Fruit fly (Drosophila melanogaster) whole organism, prepupa: ENCODE data around the gene rtv.
A peak's percentile ranks its signal among the peaks of the same experiment; 100 is the strongest.

Experiments used
- Blimp-1 ChIP-seq: fragments of 200-800 bp; sonication (Bioruptor generic); optimal IDR thresholded peaks from 3 replicates; lab custom pipeline; 2017; ENCODE audit warnings: missing biosample characterization, missing genetic modification characterization, mild to moderate bottlenecking, moderate library complexity, missing genetic modification reagents
- CG11294 ChIP-seq: fragments of 200-800 bp; sonication (Bioruptor generic); IDR thresholded peaks from 2 replicates; pipeline ENCODE4 v1.3.6; 2022; ENCODE audit warnings: missing biosample characterization, missing genetic modification characterization
- CG11762 ChIP-seq: fragments of 200-800 bp; sonication (Bioruptor generic); optimal IDR thresholded peaks from 3 replicates; lab custom pipeline; 2016; ENCODE audit warnings: missing biosample characterization, missing genetic modification characterization; ENCODE audit not compliant: insufficient read depth
- CG1621 ChIP-seq: fragments of 200-800 bp; sonication (Bioruptor generic); optimal IDR thresholded peaks from 3 replicates; lab custom pipeline; 2018; ENCODE audit warnings: missing biosample characterization, mild to moderate bottlenecking, missing genetic modification characterization
- CG3032 ChIP-seq: fragments of 200-800 bp; optimal IDR thresholded peaks from 2 replicates; lab custom pipeline; 2019; ENCODE audit warnings: missing biosample characterization, mild to moderate bottlenecking, missing genetic modification characterization, moderate library complexity
- CG31627 ChIP-seq: fragments of 200-800 bp; sonication (Bioruptor generic); optimal IDR thresholded peaks from 3 replicates; lab custom pipeline; 2016; ENCODE audit warnings: missing biosample characterization, missing genetic modification characterization
- CG34406 ChIP-seq: fragments of 200-800 bp; sonication (Bioruptor generic); optimal IDR thresholded peaks from 3 replicates; lab custom pipeline; 2016; ENCODE audit warnings: missing biosample characterization, missing genetic modification characterization
- CG3919 ChIP-seq: fragments of 200-800 bp; sonication (Bioruptor generic); optimal IDR thresholded peaks from 3 replicates; lab custom pipeline; 2016; ENCODE audit warnings: missing biosample characterization, missing genetic modification characterization
- CG4318 ChIP-seq: fragments of 200-800 bp; sonication (Bioruptor generic); optimal IDR thresholded peaks from 3 replicates; lab custom pipeline; 2017; ENCODE audit warnings: missing biosample characterization, mild to moderate bottlenecking, missing genetic modification characterization
- CG6163 ChIP-seq: fragments of 200-800 bp; sonication (Bioruptor generic); IDR thresholded peaks from 3 replicates; pipeline ENCODE4 v1.3.6; 2022; ENCODE audit warnings: missing biosample characterization, missing genetic modification characterization
- CG6276 ChIP-seq: fragments of 200-800 bp; sonication (Bioruptor generic); optimal IDR thresholded peaks from 2 replicates; lab custom pipeline; 2017; ENCODE audit warnings: missing biosample characterization, mild to moderate bottlenecking, missing genetic modification characterization
- CG6792 ChIP-seq: fragments of 200-800 bp; sonication (Bioruptor generic); optimal IDR thresholded peaks from 3 replicates; lab custom pipeline; 2016; ENCODE audit warnings: missing biosample characterization, missing genetic modification characterization
- CG6808 ChIP-seq: fragments of 200-800 bp; sonication (Bioruptor generic); optimal IDR thresholded peaks from 3 replicates; lab custom pipeline; 2017; ENCODE audit warnings: missing biosample characterization, missing genetic modification characterization, mild to moderate bottlenecking, moderate library complexity, missing genetic modification reagents
- CG6854 ChIP-seq: fragments of 200-800 bp; sonication (Bioruptor generic); optimal IDR thresholded peaks from 2 replicates; lab custom pipeline; 2017; ENCODE audit warnings: missing biosample characterization, mild to moderate bottlenecking, missing genetic modification characterization
- CG7368 ChIP-seq: fragments of 200-800 bp; sonication (Bioruptor generic); optimal IDR thresholded peaks from 3 replicates; lab custom pipeline; 2016; ENCODE audit warnings: missing biosample characterization, missing genetic modification characterization
- CG8119 ChIP-seq: fragments of 200-800 bp; sonication (Bioruptor generic); IDR thresholded peaks from 3 replicates; pipeline ENCODE4 v1.3.6; 2022; ENCODE audit warnings: missing biosample characterization, missing genetic modification characterization
- CG8319 ChIP-seq: fragments of 200-800 bp; sonication (Bioruptor generic); optimal IDR thresholded peaks from 3 replicates; lab custom pipeline; 2016; ENCODE audit warnings: missing biosample characterization, missing genetic modification characterization
- CG9139 ChIP-seq: fragments of 200-800 bp; sonication (Bioruptor generic); optimal IDR thresholded peaks from 3 replicates; lab custom pipeline; 2017; ENCODE audit warnings: missing biosample characterization, mild to moderate bottlenecking, missing genetic modification characterization
- Eip75B ChIP-seq: fragments of 200-800 bp; sonication (Bioruptor generic); optimal IDR thresholded peaks from 3 replicates; lab custom pipeline; 2016; ENCODE audit warnings: missing biosample characterization, missing genetic modification characterization
- Eip78C ChIP-seq: fragments of 200-800 bp; sonication (Bioruptor generic); peaks from one replicate; lab custom pipeline; 2016; ENCODE audit warnings: missing biosample characterization, missing genetic modification characterization
- Eip93F ChIP-seq: fragments of 200-800 bp; sonication (Bioruptor generic); optimal IDR thresholded peaks from 2 replicates; lab custom pipeline; 2016; ENCODE audit warnings: missing biosample characterization, mild to moderate bottlenecking, missing genetic modification characterization
- Ets21C ChIP-seq: fragments of 200-800 bp; sonication (Bioruptor generic); optimal IDR thresholded peaks from 3 replicates; lab custom pipeline; 2016; ENCODE audit warnings: missing biosample characterization, missing genetic modification characterization
- Hr39 ChIP-seq: fragments of 200-800 bp; sonication (Bioruptor generic); optimal IDR thresholded peaks from 2 replicates; lab custom pipeline; 2016; ENCODE audit warnings: missing biosample characterization, missing genetic modification characterization
- Hr4 ChIP-seq: fragments of 200-800 bp; sonication (Bioruptor generic); optimal IDR thresholded peaks from 3 replicates; lab custom pipeline; 2016; ENCODE audit warnings: missing biosample characterization, missing genetic modification characterization
- Met ChIP-seq: fragments of 200-800 bp; sonication (Bioruptor generic); optimal IDR thresholded peaks from 3 replicates; lab custom pipeline; 2016; ENCODE audit warnings: missing biosample characterization, missing genetic modification characterization
- OdsH ChIP-seq: fragments of 200-800 bp; sonication (Bioruptor generic); optimal IDR thresholded peaks from 3 replicates; lab custom pipeline; 2016; ENCODE audit warnings: missing biosample characterization, missing genetic modification characterization
- Sox102F ChIP-seq: fragments of 200-800 bp; sonication (Bioruptor generic); optimal IDR thresholded peaks from 2 replicates; lab custom pipeline; 2016; ENCODE audit warnings: missing biosample characterization, mild to moderate bottlenecking, missing genetic modification characterization
- achi ChIP-seq: fragments of 200-800 bp; sonication (Bioruptor generic); optimal IDR thresholded peaks from 3 replicates; lab custom pipeline; 2016; ENCODE audit warnings: missing biosample characterization, missing genetic modification characterization
- acj6 ChIP-seq: fragments of 200-800 bp; sonication (Bioruptor generic); optimal IDR thresholded peaks from 3 replicates; lab custom pipeline; 2016; ENCODE audit warnings: missing biosample characterization, missing genetic modification characterization
- dac ChIP-seq: fragments of 200-800 bp; sonication (Bioruptor generic); optimal IDR thresholded peaks from 2 replicates; lab custom pipeline; 2017; ENCODE audit warnings: missing biosample characterization, mild to moderate bottlenecking, missing genetic modification characterization
- dsx ChIP-seq: fragments of 200-800 bp; optimal IDR thresholded peaks from 3 replicates; lab custom pipeline; 2019; ENCODE audit warnings: missing biosample characterization, mild to moderate bottlenecking, missing genetic modification characterization, moderate library complexity; ENCODE audit not compliant: poor library complexity, severe bottlenecking
- eg ChIP-seq: fragments of 200-800 bp; sonication (Bioruptor generic); IDR thresholded peaks from 3 replicates; pipeline ENCODE4 v1.3.6; 2022; ENCODE audit warnings: missing biosample characterization, missing genetic modification characterization
- esn ChIP-seq: fragments of 200-800 bp; sonication (Bioruptor generic); optimal IDR thresholded peaks from 2 replicates; lab custom pipeline; 2016; ENCODE audit warnings: missing biosample characterization, mild to moderate bottlenecking, missing genetic modification characterization, moderate library complexity
- fd59A ChIP-seq: fragments of 200-800 bp; sonication (Bioruptor generic); optimal IDR thresholded peaks from 2 replicates; lab custom pipeline; 2017; ENCODE audit warnings: missing biosample characterization, mild to moderate bottlenecking, missing genetic modification characterization, missing genetic modification reagents
- fkh ChIP-seq: fragments of 200-800 bp; sonication (Bioruptor generic); optimal IDR thresholded peaks from 3 replicates; lab custom pipeline; 2017; ENCODE audit warnings: missing biosample characterization, mild to moderate bottlenecking, missing genetic modification characterization, moderate library complexity
- net ChIP-seq: fragments of 200-800 bp; sonication (Bioruptor generic); optimal IDR thresholded peaks from 3 replicates; lab custom pipeline; 2016; ENCODE audit warnings: missing biosample characterization, missing genetic modification characterization
- pdm3 ChIP-seq: fragments of 200-800 bp; sonication (Bioruptor generic); optimal IDR thresholded peaks from 3 replicates; lab custom pipeline; 2016; ENCODE audit warnings: missing biosample characterization, missing genetic modification characterization
- ss ChIP-seq, 2 experiments: fragments of 200-800 bp; sonication (Bioruptor generic); optimal IDR thresholded peaks; 2 replicates in 1 of 2; 3 replicates in 1 of 2; lab custom pipeline; 2017 to 2018; ENCODE audit warnings: mild to moderate bottlenecking in 2 of 2, missing biosample characterization in 2 of 2, missing genetic modification characterization in 2 of 2, moderate library complexity in 1 of 2
- svp ChIP-seq: fragments of 200-800 bp; sonication (Bioruptor generic); peaks from one replicate; lab custom pipeline; 2016; ENCODE audit warnings: missing biosample characterization, missing genetic modification characterization
- topi ChIP-seq: fragments of 200-800 bp; sonication (Bioruptor generic); optimal IDR thresholded peaks from 3 replicates; lab custom pipeline; 2016; ENCODE audit warnings: missing biosample characterization, missing genetic modification characterization
- vri ChIP-seq: fragments of 200-800 bp; sonication (Bioruptor generic); optimal IDR thresholded peaks from 3 replicates; lab custom pipeline; 2016; ENCODE audit warnings: missing biosample characterization, mild to moderate bottlenecking, missing genetic modification characterization

Gene rtv

dm6 chrX:11170578-11170977 lies 16.8 kb upstream of the rtv start, which contains the start of gene CG1394:
Gene CG1394, minus strand, starts transcription at chrX:11170678.
- TF ChIP-seq Ets21C: no peak
- TF ChIP-seq svp (GFP tag; lab: Kevin White, UChicago): no peak
- TF ChIP-seq Blimp-1 (GFP tag; lab: Kevin White, UChicago): no peak
- TF ChIP-seq CG11294 (GFP tag; lab: Robert Waterston, UW): no peak
- TF ChIP-seq Sox102F (GFP tag; lab: Kevin White, UChicago): no peak
- TF ChIP-seq Eip78C (GFP tag; lab: Kevin White, UChicago): no peak
- no peak for TF ChIP-seq CG8119
- TF ChIP-seq CG9139 (GFP tag; lab: Kevin White, UChicago): no peak
- TF ChIP-seq CG6792 (GFP tag; lab: Kevin White, UChicago): no peak
- TF ChIP-seq Met (GFP tag; lab: Kevin White, UChicago): no peak
- TF ChIP-seq dac (GFP tag; lab: Kevin White, UChicago): no peak
- TF ChIP-seq CG31627 (GFP tag; lab: Kevin White, UChicago): no peak
- TF ChIP-seq topi (GFP tag; lab: Kevin White, UChicago): no peak
- TF ChIP-seq Eip93F (GFP tag; lab: Kevin White, UChicago): no peak
- no peak for TF ChIP-seq Hr39 (GFP tag; lab: Kevin White, UChicago)
- no peak for TF ChIP-seq CG34406 (GFP tag; lab: Kevin White, UChicago)
- TF ChIP-seq Hr4 (GFP tag; lab: Kevin White, UChicago): no peak
- no peak for TF ChIP-seq pdm3 (GFP tag; lab: Kevin White, UChicago)
- no peak for TF ChIP-seq CG6276 (GFP tag; lab: Kevin White, UChicago)
- no peak for TF ChIP-seq OdsH

- no peak for TF ChIP-seq ss (GFP tag; optimal IDR thresholded peaks at IDR 0.05; lab: Kevin White, UChicago)
- TF ChIP-seq eg: 0 out of 3 replicates have a peak, but pooled peaks have one; percentile 37
- TF ChIP-seq CG3919 (GFP tag; lab: Kevin White, UChicago): peak; percentile 12
- peak; percentile 46 for TF ChIP-seq Eip78C (GFP tag; lab: Kevin White, UChicago)
Observed at dm6 chrX:11168958-11169357, 15.2 kb upstream of the rtv start, which contains the start of gene Antdh. Gene Antdh, minus strand, starts transcription at chrX:11169058.

- TF ChIP-seq Eip78C (GFP tag; lab: Kevin White, UChicago) (peak; percentile 57), net (GFP tag; lab: Kevin White, UChicago) (no peak)
- TF ChIP-seq, all 60 proteins: peak for 1
Observed at dm6 chrX:11159710-11160446, 6.1 kb upstream of the rtv start, which contains the start of gene CG32668. Gene CG32668, minus strand, starts transcription at chrX:11159760.

- TF ChIP-seq CG3032 (tag; lab: Kevin White, UChicago) (no peak), CG11762 (no peak), Blimp-1 (GFP tag; lab: Kevin White, UChicago) (no peak), CG11294 (GFP tag; lab: Robert Waterston, UW) (no peak), CG6163 (GFP tag; lab: Robert Waterston, UW) (peak; percentile 5; the same call in 1 of the 3 replicates), CG4318 (GFP tag; lab: Kevin White, UChicago) (no peak), CG7368 (GFP tag; lab: Kevin White, UChicago) (no peak), Sox102F (GFP tag; lab: Kevin White, UChicago) (no peak), fd59A (GFP tag; lab: Kevin White, UChicago) (no peak), acj6 (GFP tag; lab: Kevin White, UChicago) (peak; percentile 32), vri (GFP tag; lab: Kevin White, UChicago) (no peak), achi (GFP tag; lab: Kevin White, UChicago) (peak; percentile 2), fkh (GFP tag; lab: Kevin White, UChicago) (no peak), CG8319 (GFP tag; lab: Kevin White, UChicago) (no peak), CG6808 (GFP tag; lab: Kevin White, UChicago) (no peak), CG6854 (GFP tag; lab: Kevin White, UChicago) (no peak), Ets21C (no peak), CG3919 (GFP tag; lab: Kevin White, UChicago) (peak; percentile 11), net (GFP tag; lab: Kevin White, UChicago) (no peak), CG1621 (tag; lab: Kevin White, UChicago) (no peak), pdm3 (GFP tag; lab: Kevin White, UChicago) (peak; percentile 27), Eip75B (no peak), esn (GFP tag; lab: Kevin White, UChicago) (peak; percentile 17), dsx (GFP tag; lab: Kevin White, UChicago) (peak; percentile 74), CG6792 (GFP tag; lab: Kevin White, UChicago) (peak; percentile 16), CG8119 (peak; percentile 41; the same call in 2 of the 3 replicates)
Observed at dm6 chrX:11155808-11156589, 2.2 kb upstream of the rtv start.
